Worm (Caenorhabditis elegans) whole organism, late embryonic: ENCODE data around the gene F17E9.4.

Experiments
- ceh-18 ChIP-seq: sonication (generic microtip); optimal IDR thresholded peaks from 2 replicates; lab custom pipeline; 2016; ENCODE audit warnings: missing genetic modification characterization, missing compliant biosample characterization
- ceh-6 ChIP-seq: fragments of 200-800 bp; sonication (Bioruptor generic); optimal IDR thresholded peaks from 2 replicates; lab custom pipeline; 2018; ENCODE audit warnings: mild to moderate bottlenecking, missing genetic modification characterization, missing compliant biosample characterization
- hlh-13 ChIP-seq: fragments of 200-800 bp; sonication (Bioruptor generic); optimal IDR thresholded peaks from 2 replicates; lab custom pipeline; 2018; ENCODE audit warnings: mild to moderate bottlenecking, missing genetic modification characterization, missing compliant biosample characterization
- npax-4 ChIP-seq: sonication (generic microtip); optimal IDR thresholded peaks from 2 replicates; lab custom pipeline; 2016; ENCODE audit warnings: missing genetic modification characterization, missing compliant biosample characterization
- pax-1 ChIP-seq: fragments of 150-350 bp; optimal IDR thresholded peaks from 2 replicates; lab custom pipeline; 2014; ENCODE audit warnings: missing biosample characterization, missing genetic modification characterization
- pha-4 ChIP-seq: fragments of 150-350 bp; optimal IDR thresholded peaks from 2 replicates; lab custom pipeline; 2018; ENCODE audit warnings: missing biosample characterization, missing genetic modification reagents, missing genetic modification characterization
- unc-3 ChIP-seq, 2 experiments: fragments of 200-800 bp in 1 of 2; sonication (Bioruptor generic) in 1 of 2; sonication (generic microtip) in 1 of 2; conservative IDR thresholded peaks in 1 of 2; optimal IDR thresholded peaks in 1 of 2; 2 replicates each; pipeline versions ENCODE4 v1.3.6 to Lab custom; 2016 to 2022; ENCODE audit warnings: missing compliant biosample characterization in 2 of 2, missing genetic modification characterization in 2 of 2, missing genetic modification reagents in 1 of 2
- unc-55 ChIP-seq: sonication (generic microtip); optimal IDR thresholded peaks from 2 replicates; lab custom pipeline; 2017; ENCODE audit warnings: missing biosample characterization, missing genetic modification reagents, missing genetic modification characterization

- TF ChIP-seq unc-3 (GFP tag; conservative IDR thresholded peaks at IDR 0.05; lab: Robert Waterston, UW) = no peak
- TF ChIP-seq unc-3 (tag; optimal IDR thresholded peaks at IDR 0.05; lab: Kevin White, UChicago) = no peak
- TF ChIP-seq unc-55 (GFP tag; lab: Kevin White, UChicago) = no peak
- no peak for TF ChIP-seq pax-1 (tag; lab: Kevin White, UChicago)
- no peak for TF ChIP-seq pha-4 (tag; lab: Kevin White, UChicago)
- TF ChIP-seq npax-4 (tag; lab: Kevin White, UChicago) = no peak
- no peak for TF ChIP-seq hlh-13 (GFP tag; lab: Kevin White, UChicago)
- TF ChIP-seq ceh-18 (tag; lab: Kevin White, UChicago) = no peak
- no peak for TF ChIP-seq ceh-6 (GFP tag; lab: Kevin White, UChicago)
Measured at ce11 chrIV:8385662-8386061, 37.5 kb downstream of the F17E9.4 start.
